Fruit fly (Drosophila melanogaster) whole organism, prepupa: Measurements from ENCODE around the gene CG15546.

Source experiments
- Blimp-1 ChIP-seq: fragments of 200-800 bp; sonication (Bioruptor generic); optimal IDR thresholded peaks from 3 replicates; lab custom pipeline; 2017; ENCODE audit warnings: missing biosample characterization, missing genetic modification characterization, mild to moderate bottlenecking, moderate library complexity, missing genetic modification reagents
- CG10631 ChIP-seq: fragments of 200-800 bp; sonication (Bioruptor generic); optimal IDR thresholded peaks from 2 replicates; lab custom pipeline; 2016; ENCODE audit warnings: missing biosample characterization, missing genetic modification characterization
- CG10669 ChIP-seq: fragments of 200-800 bp; sonication (Bioruptor generic); optimal IDR thresholded peaks from 3 replicates; lab custom pipeline; 2018; ENCODE audit warnings: missing biosample characterization, mild to moderate bottlenecking, missing genetic modification characterization, moderate library complexity
- CG11294 ChIP-seq: fragments of 200-800 bp; sonication (Bioruptor generic); IDR thresholded peaks from 2 replicates; pipeline ENCODE4 v1.3.6; 2022; ENCODE audit warnings: missing biosample characterization, missing genetic modification characterization
- CG15336 ChIP-seq: fragments of 200-800 bp; sonication (Bioruptor generic); IDR thresholded peaks from 2 replicates; pipeline ENCODE4 v1.3.6; 2022; ENCODE audit warnings: missing biosample characterization, missing genetic modification characterization
- CG34406 ChIP-seq: fragments of 200-800 bp; sonication (Bioruptor generic); optimal IDR thresholded peaks from 3 replicates; lab custom pipeline; 2016; ENCODE audit warnings: missing biosample characterization, missing genetic modification characterization
- CG3919 ChIP-seq: fragments of 200-800 bp; sonication (Bioruptor generic); optimal IDR thresholded peaks from 3 replicates; lab custom pipeline; 2016; ENCODE audit warnings: missing biosample characterization, missing genetic modification characterization
- CG4318 ChIP-seq: fragments of 200-800 bp; sonication (Bioruptor generic); optimal IDR thresholded peaks from 3 replicates; lab custom pipeline; 2017; ENCODE audit warnings: missing biosample characterization, mild to moderate bottlenecking, missing genetic modification characterization
- CG6792 ChIP-seq: fragments of 200-800 bp; sonication (Bioruptor generic); optimal IDR thresholded peaks from 3 replicates; lab custom pipeline; 2016; ENCODE audit warnings: missing biosample characterization, missing genetic modification characterization
- CG6854 ChIP-seq: fragments of 200-800 bp; sonication (Bioruptor generic); optimal IDR thresholded peaks from 2 replicates; lab custom pipeline; 2017; ENCODE audit warnings: missing biosample characterization, mild to moderate bottlenecking, missing genetic modification characterization
- CG8632 ChIP-seq: fragments of 200-800 bp; sonication (Bioruptor generic); optimal IDR thresholded peaks from 3 replicates; lab custom pipeline; 2016; ENCODE audit warnings: missing biosample characterization, missing genetic modification characterization
- Eip75B ChIP-seq: fragments of 200-800 bp; sonication (Bioruptor generic); optimal IDR thresholded peaks from 3 replicates; lab custom pipeline; 2016; ENCODE audit warnings: missing biosample characterization, missing genetic modification characterization
- Eip78C ChIP-seq: fragments of 200-800 bp; sonication (Bioruptor generic); peaks from one replicate; lab custom pipeline; 2016; ENCODE audit warnings: missing biosample characterization, missing genetic modification characterization
- Ets21C ChIP-seq: fragments of 200-800 bp; sonication (Bioruptor generic); optimal IDR thresholded peaks from 3 replicates; lab custom pipeline; 2016; ENCODE audit warnings: missing biosample characterization, missing genetic modification characterization
- Ets96B ChIP-seq: fragments of 200-800 bp; optimal IDR thresholded peaks from 2 replicates; lab custom pipeline; 2019; ENCODE audit warnings: missing biosample characterization, mild to moderate bottlenecking, missing genetic modification characterization, moderate library complexity
- Hr38 ChIP-seq: sonication (Bioruptor generic); optimal IDR thresholded peaks from 2 replicates; lab custom pipeline; 2016; ENCODE audit warnings: missing biosample characterization, missing genetic modification characterization
- Hr4 ChIP-seq: fragments of 200-800 bp; sonication (Bioruptor generic); optimal IDR thresholded peaks from 3 replicates; lab custom pipeline; 2016; ENCODE audit warnings: missing biosample characterization, missing genetic modification characterization
- Lpt ChIP-seq: fragments of 200-800 bp; sonication (Bioruptor generic); optimal IDR thresholded peaks from 3 replicates; lab custom pipeline; 2016; ENCODE audit warnings: missing biosample characterization, missing genetic modification characterization
- OdsH ChIP-seq: fragments of 200-800 bp; sonication (Bioruptor generic); optimal IDR thresholded peaks from 3 replicates; lab custom pipeline; 2016; ENCODE audit warnings: missing biosample characterization, missing genetic modification characterization
- Smox ChIP-seq: fragments of 200-800 bp; sonication (Bioruptor generic); optimal IDR thresholded peaks from 3 replicates; lab custom pipeline; 2016; ENCODE audit warnings: missing biosample characterization, missing genetic modification characterization
- Sox15 ChIP-seq: fragments of 200-800 bp; sonication (Bioruptor generic); optimal IDR thresholded peaks from 3 replicates; lab custom pipeline; 2016; ENCODE audit warnings: missing biosample characterization, missing genetic modification characterization
- dsx ChIP-seq: fragments of 200-800 bp; optimal IDR thresholded peaks from 3 replicates; lab custom pipeline; 2019; ENCODE audit warnings: missing biosample characterization, mild to moderate bottlenecking, missing genetic modification characterization, moderate library complexity; ENCODE audit not compliant: poor library complexity, severe bottlenecking
- eg ChIP-seq: fragments of 200-800 bp; sonication (Bioruptor generic); IDR thresholded peaks from 3 replicates; pipeline ENCODE4 v1.3.6; 2022; ENCODE audit warnings: missing biosample characterization, missing genetic modification characterization
- fd85E ChIP-seq: fragments of 200-800 bp; sonication (Bioruptor generic); optimal IDR thresholded peaks from 3 replicates; lab custom pipeline; 2016; ENCODE audit warnings: missing biosample characterization, missing genetic modification characterization
- lz ChIP-seq: fragments of 200-800 bp; sonication (Bioruptor generic); optimal IDR thresholded peaks from 3 replicates; lab custom pipeline; 2016; ENCODE audit warnings: missing biosample characterization, missing genetic modification characterization
- pdm3 ChIP-seq: fragments of 200-800 bp; sonication (Bioruptor generic); optimal IDR thresholded peaks from 3 replicates; lab custom pipeline; 2016; ENCODE audit warnings: missing biosample characterization, missing genetic modification characterization
- ss ChIP-seq, 2 experiments: fragments of 200-800 bp; sonication (Bioruptor generic); optimal IDR thresholded peaks; 2 replicates in 1 of 2; 3 replicates in 1 of 2; lab custom pipeline; 2017 to 2018; ENCODE audit warnings: mild to moderate bottlenecking in 2 of 2, missing biosample characterization in 2 of 2, missing genetic modification characterization in 2 of 2, moderate library complexity in 1 of 2
- svp ChIP-seq: fragments of 200-800 bp; sonication (Bioruptor generic); peaks from one replicate; lab custom pipeline; 2016; ENCODE audit warnings: missing biosample characterization, missing genetic modification characterization
- topi ChIP-seq: fragments of 200-800 bp; sonication (Bioruptor generic); optimal IDR thresholded peaks from 3 replicates; lab custom pipeline; 2016; ENCODE audit warnings: missing biosample characterization, missing genetic modification characterization
- vri ChIP-seq: fragments of 200-800 bp; sonication (Bioruptor generic); optimal IDR thresholded peaks from 3 replicates; lab custom pipeline; 2016; ENCODE audit warnings: missing biosample characterization, mild to moderate bottlenecking, missing genetic modification characterization

CG15546 gene

dm6 chr3R:30860561-30860928, 15.4 kb downstream of the CG15546 start:
- no peak for TF ChIP-seq Ets96B (tag; lab: Kevin White, UChicago)
- no peak for TF ChIP-seq CG11294
- no peak for TF ChIP-seq vri (GFP tag; lab: Kevin White, UChicago)
- TF ChIP-seq CG10669 (GFP tag; lab: Kevin White, UChicago), result no peak
- TF ChIP-seq Sox15 (GFP tag; lab: Kevin White, UChicago), result no peak
- TF ChIP-seq CG8632 (GFP tag; lab: Kevin White, UChicago), result no peak
- TF ChIP-seq ss (GFP tag; optimal IDR thresholded peaks at IDR 0.05; lab: Kevin White, UChicago), result peak; percentile 16 to 49

- TF ChIP-seq fd85E (GFP tag; lab: Kevin White, UChicago) (no peak), lz (GFP tag; lab: Kevin White, UChicago) (no peak), svp (peak; percentile 49), CG4318 (no peak), Smox (GFP tag; lab: Kevin White, UChicago) (no peak), vri (GFP tag; lab: Kevin White, UChicago) (no peak), CG10669 (GFP tag; lab: Kevin White, UChicago) (peak; percentile 8), CG6792 (no peak), eg (GFP tag; lab: Robert Waterston, UW) (no peak), Lpt (no peak), CG3919 (GFP tag; lab: Kevin White, UChicago) (no peak)
Measured at dm6 chr3R:30859901-30860560, 16.0 kb downstream of the CG15546 start.

- TF ChIP-seq CG10669 (GFP tag; lab: Kevin White, UChicago), result no peak
Measured at dm6 chr3R:30856596-30856995, 19.4 kb downstream of the CG15546 start.

- TF ChIP-seq Ets21C (GFP tag; lab: Kevin White, UChicago), result no peak
- TF ChIP-seq CG34406 (GFP tag; lab: Kevin White, UChicago), result no peak
- TF ChIP-seq Hr38 (GFP tag; lab: Kevin White, UChicago), result no peak
Measured at dm6 chr3R:30855176-30855575, 20.8 kb downstream of the CG15546 start.

dm6 chr3R:30851843-30852365, 24.1 kb downstream of the CG15546 start, which contains the start of gene tll:
tll (plus strand) TSS chr3R:30852315.
- no peak for TF ChIP-seq Hr4 (GFP tag; lab: Kevin White, UChicago)
- TF ChIP-seq CG6854 (GFP tag; lab: Kevin White, UChicago), result no peak
- no peak for TF ChIP-seq dsx
- TF ChIP-seq Blimp-1 (GFP tag; lab: Kevin White, UChicago), result no peak
- no peak for TF ChIP-seq topi (GFP tag; lab: Kevin White, UChicago)
- TF ChIP-seq Smox (GFP tag; lab: Kevin White, UChicago), result no peak
- TF ChIP-seq CG15336 (GFP tag; lab: Robert Waterston, UW), result no peak
- TF ChIP-seq ss (GFP tag; optimal IDR thresholded peaks at IDR 0.05; lab: Kevin White, UChicago), result no peak
- TF ChIP-seq Eip78C, result no peak
- TF ChIP-seq Eip75B, result no peak
- no peak for TF ChIP-seq pdm3

- no peak for TF ChIP-seq CG6854 (GFP tag; lab: Kevin White, UChicago)
- no peak for TF ChIP-seq CG10631
- TF ChIP-seq fd85E (GFP tag; lab: Kevin White, UChicago), result no peak
- TF ChIP-seq Lpt, result no peak
- no peak for TF ChIP-seq OdsH (GFP tag; lab: Kevin White, UChicago)
Measured at dm6 chr3R:30850460-30850859, 25.5 kb downstream of the CG15546 start.
